Fruit fly (Drosophila melanogaster) whole organism, embryonic: Measurements from ENCODE around the gene Uxt.

Experiments
- Ada2b ChIP-seq: fragments of 200-800 bp; sonication (Bioruptor generic); IDR thresholded peaks from 2 replicates; pipeline ENCODE4 v1.3.6; 2022; ENCODE audit warnings: missing biosample characterization, missing genetic modification characterization
- C15 ChIP-seq: fragments of 200-800 bp; sonication (Bioruptor generic); IDR thresholded peaks from 3 replicates; pipeline ENCODE4 v1.3.6; 2022; ENCODE audit warnings: missing biosample characterization, missing genetic modification characterization
- CG10462 ChIP-seq: fragments of 200-800 bp; sonication (Bioruptor generic); optimal IDR thresholded peaks from 2 replicates; lab custom pipeline; 2016; ENCODE audit warnings: missing biosample characterization, missing genetic modification characterization
- CG12104 ChIP-seq: fragments of 200-800 bp; sonication (Bioruptor generic); optimal IDR thresholded peaks from 3 replicates; lab custom pipeline; 2016; ENCODE audit warnings: missing biosample characterization, missing genetic modification characterization
- CG12659 ChIP-seq: fragments of 200-800 bp; sonication (Bioruptor generic); optimal IDR thresholded peaks from 3 replicates; lab custom pipeline; 2017; ENCODE audit warnings: mild to moderate bottlenecking, missing biosample characterization, missing genetic modification reagents, missing genetic modification characterization
- CG13123 ChIP-seq: fragments of 200-800 bp; sonication (Bioruptor generic); optimal IDR thresholded peaks from 2 replicates; lab custom pipeline; 2016; ENCODE audit warnings: missing biosample characterization, missing genetic modification characterization
- CG18619 ChIP-seq: fragments of 200-800 bp; sonication (Bioruptor generic); optimal IDR thresholded peaks from 3 replicates; lab custom pipeline; 2017; ENCODE audit warnings: missing biosample characterization, mild to moderate bottlenecking, missing genetic modification characterization
- CG2889 ChIP-seq: fragments of 200-800 bp; sonication (Bioruptor generic); IDR thresholded peaks from 3 replicates; pipeline ENCODE4 v1.3.6; 2022; ENCODE audit warnings: missing biosample characterization, missing genetic modification characterization
- CG34422 ChIP-seq: fragments of 200-800 bp; sonication (Bioruptor generic); IDR thresholded peaks from 3 replicates; pipeline ENCODE4 v1.3.6; 2022; ENCODE audit warnings: missing biosample characterization, missing genetic modification characterization
- CG5245 ChIP-seq: fragments of 200-800 bp; sonication (Bioruptor generic); optimal IDR thresholded peaks from 3 replicates; lab custom pipeline; 2016; ENCODE audit warnings: missing biosample characterization, missing genetic modification characterization
- CG5953 ChIP-seq: fragments of 200-800 bp; sonication (Bioruptor generic); IDR thresholded peaks from 2 replicates; pipeline ENCODE4 v1.3.6; 2022; ENCODE audit warnings: missing biosample characterization, missing genetic modification characterization
- CG7556 ChIP-seq: fragments of 200-800 bp; sonication (Bioruptor generic); optimal IDR thresholded peaks from 2 replicates; lab custom pipeline; 2017; ENCODE audit warnings: missing biosample characterization, mild to moderate bottlenecking, missing genetic modification characterization
- CG7963 ChIP-seq: fragments of 200-800 bp; sonication (Bioruptor generic); IDR thresholded peaks from 3 replicates; pipeline ENCODE4 v1.3.6; 2022; ENCODE audit warnings: missing biosample characterization, missing genetic modification characterization; ENCODE audit not compliant: partially characterized antibody
- CG8290 ChIP-seq, 3 experiments: fragments of 200-800 bp; sonication (Bioruptor generic); optimal IDR thresholded peaks; 2 replicates each; lab custom pipeline; 2016 to 2019; ENCODE audit warnings: missing biosample characterization in 3 of 3, missing genetic modification characterization in 3 of 3, mild to moderate bottlenecking in 2 of 3, moderate library complexity in 1 of 3
- CG8388 ChIP-seq: fragments of 200-800 bp; sonication (Bioruptor generic); optimal IDR thresholded peaks from 2 replicates; lab custom pipeline; 2019; ENCODE audit warnings: missing biosample characterization, mild to moderate bottlenecking, missing genetic modification characterization, moderate library complexity
- CG8478 ChIP-seq: fragments of >200 bp; optimal IDR thresholded peaks from 2 replicates; lab custom pipeline; 2018
- CoRest ChIP-seq: fragments of 200-800 bp; sonication (Bioruptor generic); optimal IDR thresholded peaks from 3 replicates; lab custom pipeline; 2018; ENCODE audit warnings: missing biosample characterization, mild to moderate bottlenecking, missing genetic modification characterization, moderate library complexity
- Deaf1 ChIP-seq: fragments of 200-800 bp; optimal IDR thresholded peaks from 3 replicates; lab custom pipeline; 2019; ENCODE audit warnings: missing biosample characterization, mild to moderate bottlenecking, missing genetic modification characterization, moderate library complexity
- Doc2 ChIP-seq: fragments of 200-800 bp; sonication (Bioruptor generic); IDR thresholded peaks from 2 replicates; pipeline ENCODE4 v1.3.6; 2022; ENCODE audit warnings: missing biosample characterization, missing genetic modification characterization
- Elba2 ChIP-seq: fragments of 200-800 bp; sonication (Bioruptor generic); optimal IDR thresholded peaks from 3 replicates; lab custom pipeline; 2016; ENCODE audit warnings: missing biosample characterization, missing genetic modification characterization
- Ets65A ChIP-seq: fragments of 200-800 bp; sonication (Bioruptor generic); peaks from one replicate; lab custom pipeline; 2016; ENCODE audit warnings: missing biosample characterization, missing genetic modification characterization
- MESR4 ChIP-seq: fragments of 200-800 bp; sonication (Bioruptor generic); optimal IDR thresholded peaks from 2 replicates; lab custom pipeline; 2018; ENCODE audit warnings: missing biosample characterization, mild to moderate bottlenecking, missing genetic modification characterization, moderate library complexity
- Mrtf ChIP-seq: fragments of 200-800 bp; sonication (Bioruptor generic); IDR thresholded peaks from 3 replicates; pipeline ENCODE4 v1.3.6; 2022; ENCODE audit warnings: missing biosample characterization, missing genetic modification characterization
- Pdp1 ChIP-seq, 2 experiments: fragments of 200-800 bp; sonication (Bioruptor generic); optimal IDR thresholded peaks; 3 replicates each; lab custom pipeline; 2016; ENCODE audit warnings: missing biosample characterization in 2 of 2, missing genetic modification characterization in 2 of 2, mild to moderate bottlenecking in 1 of 2, moderate library complexity in 1 of 2
- Ravus ChIP-seq: fragments of 200-800 bp; sonication (Bioruptor generic); IDR thresholded peaks from 2 replicates; pipeline ENCODE4 v1.3.6; 2022; ENCODE audit warnings: missing biosample characterization, missing genetic modification characterization
- Sox102F ChIP-seq: fragments of 200-800 bp; sonication (Bioruptor generic); optimal IDR thresholded peaks from 2 replicates; lab custom pipeline; 2018; ENCODE audit warnings: missing biosample characterization, mild to moderate bottlenecking, missing genetic modification characterization, moderate library complexity
- Spps ChIP-seq: fragments of 200-800 bp; sonication (Bioruptor generic); optimal IDR thresholded peaks from 2 replicates; lab custom pipeline; 2018; ENCODE audit warnings: missing biosample characterization, mild to moderate bottlenecking, missing genetic modification characterization
- Tbp ChIP-seq: fragments of >200 bp; optimal IDR thresholded peaks from 2 replicates; lab custom pipeline; 2018; ENCODE audit warnings: missing biosample characterization, missing genetic modification characterization
- Vsx1 ChIP-seq: fragments of 200-800 bp; sonication (Bioruptor generic); optimal IDR thresholded peaks from 2 replicates; lab custom pipeline; 2017; ENCODE audit warnings: missing biosample characterization, mild to moderate bottlenecking, missing genetic modification characterization, missing genetic modification reagents
- Xbp1 ChIP-seq: fragments of 200-800 bp; sonication (Bioruptor generic); optimal IDR thresholded peaks from 3 replicates; lab custom pipeline; 2016; ENCODE audit warnings: missing biosample characterization, mild to moderate bottlenecking, missing genetic modification characterization
- ash1 ChIP-seq: fragments of 200-800 bp; sonication (Bioruptor generic); optimal IDR thresholded peaks from 2 replicates; lab custom pipeline; 2018; ENCODE audit warnings: missing biosample characterization, mild to moderate bottlenecking, missing genetic modification characterization
- br ChIP-seq: fragments of >200 bp; optimal IDR thresholded peaks from 2 replicates; lab custom pipeline; 2017
- croc ChIP-seq: fragments of 200-800 bp; sonication (Bioruptor generic); conservative IDR thresholded peaks from 3 replicates; pipeline ENCODE4 v1.3.6; 2022; ENCODE audit warnings: missing biosample characterization, missing genetic modification characterization
- crp ChIP-seq, 2 experiments: fragments of 200-800 bp; sonication (Bioruptor generic); optimal IDR thresholded peaks; 2 replicates in 1 of 2; 3 replicates in 1 of 2; lab custom pipeline; 2017; ENCODE audit warnings: missing biosample characterization in 2 of 2, missing genetic modification characterization in 2 of 2, mild to moderate bottlenecking in 1 of 2, moderate library complexity in 1 of 2
- dati ChIP-seq: fragments of 200-800 bp; sonication (Bioruptor generic); IDR thresholded peaks from 2 replicates; pipeline ENCODE4 v1.3.6; 2022; ENCODE audit warnings: missing biosample characterization, missing genetic modification characterization
- dm ChIP-seq: fragments of 200-800 bp; sonication (Bioruptor generic); optimal IDR thresholded peaks from 3 replicates; lab custom pipeline; 2016; ENCODE audit warnings: missing biosample characterization, missing genetic modification characterization
- dmrt99B ChIP-seq: fragments of 200-800 bp; sonication (Bioruptor generic); optimal IDR thresholded peaks from 2 replicates; lab custom pipeline; 2018; ENCODE audit warnings: missing biosample characterization, mild to moderate bottlenecking, missing genetic modification characterization, moderate library complexity
- dysf ChIP-seq: fragments of 200-800 bp; sonication (Bioruptor generic); IDR thresholded peaks from 3 replicates; pipeline ENCODE4 v1.3.6; 2022; ENCODE audit warnings: missing biosample characterization, missing genetic modification characterization
- ewg ChIP-seq: fragments of 200-800 bp; sonication (Bioruptor generic); optimal IDR thresholded peaks from 3 replicates; lab custom pipeline; 2017; ENCODE audit warnings: mild to moderate bottlenecking, missing biosample characterization, missing genetic modification reagents, missing genetic modification characterization
- fu2 ChIP-seq: fragments of 200-800 bp; sonication (Bioruptor generic); optimal IDR thresholded peaks from 2 replicates; lab custom pipeline; 2016; ENCODE audit warnings: missing biosample characterization, missing genetic modification characterization
- gfzf ChIP-seq: fragments of 200-800 bp; sonication (Bioruptor generic); optimal IDR thresholded peaks from 2 replicates; lab custom pipeline; 2016; ENCODE audit warnings: missing biosample characterization, mild to moderate bottlenecking, missing genetic modification characterization, moderate library complexity
- kah ChIP-seq: fragments of 200-800 bp; sonication (Bioruptor generic); optimal IDR thresholded peaks from 2 replicates; lab custom pipeline; 2018; ENCODE audit warnings: missing biosample characterization, mild to moderate bottlenecking, missing genetic modification characterization
- pb ChIP-seq: fragments of 200-800 bp; sonication (Bioruptor generic); optimal IDR thresholded peaks from 3 replicates; lab custom pipeline; 2016; ENCODE audit warnings: missing biosample characterization, missing genetic modification characterization
- pfk ChIP-seq: fragments of 200-800 bp; sonication (Bioruptor generic); optimal IDR thresholded peaks from 2 replicates; lab custom pipeline; 2018; ENCODE audit warnings: missing biosample characterization, mild to moderate bottlenecking, missing genetic modification characterization, moderate library complexity
- phol ChIP-seq: fragments of 200-800 bp; sonication (Bioruptor generic); optimal IDR thresholded peaks from 3 replicates; lab custom pipeline; 2018; ENCODE audit warnings: missing biosample characterization, mild to moderate bottlenecking, missing genetic modification characterization, moderate library complexity
- shn ChIP-seq: fragments of 200-800 bp; sonication (Bioruptor generic); optimal IDR thresholded peaks from 3 replicates; lab custom pipeline; 2016; ENCODE audit warnings: missing biosample characterization, missing genetic modification characterization
- sima ChIP-seq: fragments of 200-800 bp; sonication (Bioruptor generic); optimal IDR thresholded peaks from 2 replicates; lab custom pipeline; 2016; ENCODE audit warnings: missing biosample characterization, missing genetic modification characterization
- trh ChIP-seq: fragments of 200-800 bp; sonication (Bioruptor generic); optimal IDR thresholded peaks from 2 replicates; lab custom pipeline; 2016; ENCODE audit warnings: missing biosample characterization, missing genetic modification characterization
- vfl ChIP-seq: fragments of 200-800 bp; sonication (Bioruptor generic); optimal IDR thresholded peaks from 2 replicates; lab custom pipeline; 2016; ENCODE audit warnings: missing biosample characterization, missing genetic modification characterization

Uxt gene

DNA sequence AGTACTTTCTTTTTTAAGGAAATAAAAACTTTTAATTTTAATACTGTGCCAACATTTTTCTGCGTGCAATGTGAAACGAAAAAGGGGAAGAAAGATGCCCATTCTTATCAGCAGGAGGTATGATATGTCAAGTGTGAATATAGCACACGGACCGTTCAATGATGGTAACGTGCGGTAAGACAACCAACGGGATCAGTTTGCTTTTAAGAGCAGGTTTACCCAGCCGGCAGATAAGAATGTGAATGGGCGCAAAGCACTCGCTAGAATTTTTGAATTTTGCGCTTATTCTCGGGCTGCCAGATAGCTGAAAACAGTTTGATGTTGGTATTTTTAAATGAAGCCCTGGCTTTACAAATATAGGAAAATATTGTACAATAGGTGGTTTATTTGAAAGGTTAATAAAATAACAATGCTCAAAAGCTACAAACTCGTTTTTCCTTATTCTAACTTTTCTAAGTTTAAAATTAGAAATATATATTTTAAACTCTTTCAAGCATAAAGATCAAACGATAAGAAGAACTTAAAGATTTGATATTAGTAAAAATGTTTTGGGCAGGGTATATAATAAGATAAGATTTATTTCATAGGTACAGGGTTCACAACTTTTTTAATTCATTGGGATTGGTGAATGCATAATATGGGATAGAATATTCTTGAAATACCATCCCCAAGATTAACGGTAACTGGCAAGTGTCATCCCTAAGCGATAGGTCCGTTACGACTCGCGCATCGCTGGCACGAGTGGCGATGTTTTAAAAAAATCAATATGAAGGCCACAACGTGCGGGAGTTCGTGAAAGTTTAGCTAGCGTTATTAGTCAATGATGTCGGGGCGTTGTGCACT lies 8.0 kb upstream of the Uxt start, which contains the start of gene dao (continued):
- peak; percentile 58 for TF ChIP-seq CG10462 (GFP tag; lab: Kevin White, UChicago)
- peak; percentile 11 for TF ChIP-seq dm (GFP tag; lab: Kevin White, UChicago)
- peak; percentile 31 for TF ChIP-seq CG7556
- peak; percentile 36 for TF ChIP-seq shn (GFP tag; lab: Kevin White, UChicago)
- peak; percentile 97 for TF ChIP-seq Ets65A
- TF ChIP-seq CG13123 (GFP tag; lab: Kevin White, UChicago) = peak; percentile 18
- TF ChIP-seq pfk (GFP tag; lab: Kevin White, UChicago) = no peak
- peak; percentile 51 for TF ChIP-seq CG12659
- TF ChIP-seq phol (tag; lab: Kevin White, UChicago) = peak; percentile 70
- no peak for TF ChIP-seq Elba2 (GFP tag; lab: Kevin White, UChicago)
- TF ChIP-seq Mrtf (GFP tag; lab: Robert Waterston, UW) = peak; percentile 41; the same call in 1 of the 3 replicates
- TF ChIP-seq CG8388 (GFP tag; lab: Kevin White, UChicago) = peak; percentile 33
- no peak for TF ChIP-seq CG5953 (GFP tag; lab: Robert Waterston, UW)
- TF ChIP-seq CG34422 (GFP tag; lab: Robert Waterston, UW) = peak; percentile 62; the same call in 2 of the 3 replicates
- peak; percentile 18 for TF ChIP-seq fu2 (GFP tag; lab: Kevin White, UChicago)
- TF ChIP-seq CG5245 (GFP tag; lab: Kevin White, UChicago) = peak; percentile 12
- TF ChIP-seq C15 = no peak
- no peak for TF ChIP-seq Vsx1 (GFP tag; lab: Kevin White, UChicago)
- no peak for TF ChIP-seq crp (GFP tag; optimal IDR thresholded peaks at IDR 0.05; lab: Kevin White, UChicago)
- peak; percentile 79 for TF ChIP-seq Xbp1
- no peak for TF ChIP-seq pb (GFP tag; lab: Kevin White, UChicago)
- peak; percentile 62 for TF ChIP-seq Ada2b (GFP tag; lab: Robert Waterston, UW)
- TF ChIP-seq sima (GFP tag; lab: Kevin White, UChicago) = no peak
- TF ChIP-seq CG7963 = peak; percentile 6; the same call in 1 of the 3 replicates
- TF ChIP-seq Tbp = no peak
- TF ChIP-seq Ravus = no peak
- TF ChIP-seq CG12104 (GFP tag; lab: Kevin White, UChicago) = peak; percentile 16
- TF ChIP-seq CoRest (tag; lab: Kevin White, UChicago) = peak; percentile 76
- no peak for TF ChIP-seq MESR4 (GFP tag; lab: Kevin White, UChicago)
- TF ChIP-seq Spps (tag; lab: Kevin White, UChicago) = no peak
- TF ChIP-seq ewg (GFP tag; lab: Kevin White, UChicago) = peak; percentile 26
- peak; percentile 19 for TF ChIP-seq CG18619 (GFP tag; lab: Kevin White, UChicago)
- TF ChIP-seq kah (GFP tag; lab: Kevin White, UChicago) = no peak
- no peak for TF ChIP-seq br
- TF ChIP-seq CG8290 (GFP tag; optimal IDR thresholded peaks at IDR 0.05; lab: Kevin White, UChicago) = no peak
- TF ChIP-seq CG8290 (tag; optimal IDR thresholded peaks at IDR 0.05; lab: Kevin White, UChicago) = peak in 1 of 2 experiments; percentile 57
- peak; percentile 44 to 45 for TF ChIP-seq Pdp1 (GFP tag; optimal IDR thresholded peaks at IDR 0.05; lab: Kevin White, UChicago)
- TF ChIP-seq ash1 (GFP tag; lab: Kevin White, UChicago) = no peak
- TF ChIP-seq CG8478 = no peak
- TF ChIP-seq CG2889 = peak; percentile 42; the same call in 2 of the 3 replicates
- no peak for TF ChIP-seq croc
- no peak for TF ChIP-seq dati
- no peak for TF ChIP-seq Doc2 (GFP tag; lab: Robert Waterston, UW)
- no peak for TF ChIP-seq trh (GFP tag; lab: Kevin White, UChicago)
- TF ChIP-seq Sox102F = peak; percentile 54
- peak; percentile 22 for TF ChIP-seq Deaf1 (tag; lab: Kevin White, UChicago)
- TF ChIP-seq vfl (GFP tag; lab: Kevin White, UChicago) = no peak
- peak; percentile 36; the same call in 1 of the 3 replicates for TF ChIP-seq dysf
- peak; percentile 33 for TF ChIP-seq dmrt99B (tag; lab: Kevin White, UChicago)
- peak; percentile 20 for TF ChIP-seq gfzf (GFP tag; lab: Kevin White, UChicago)
